Fruit fly (Drosophila melanogaster): ENCODE measurements around the gene ScsbetaG.

Gene ScsbetaG

DNA sequence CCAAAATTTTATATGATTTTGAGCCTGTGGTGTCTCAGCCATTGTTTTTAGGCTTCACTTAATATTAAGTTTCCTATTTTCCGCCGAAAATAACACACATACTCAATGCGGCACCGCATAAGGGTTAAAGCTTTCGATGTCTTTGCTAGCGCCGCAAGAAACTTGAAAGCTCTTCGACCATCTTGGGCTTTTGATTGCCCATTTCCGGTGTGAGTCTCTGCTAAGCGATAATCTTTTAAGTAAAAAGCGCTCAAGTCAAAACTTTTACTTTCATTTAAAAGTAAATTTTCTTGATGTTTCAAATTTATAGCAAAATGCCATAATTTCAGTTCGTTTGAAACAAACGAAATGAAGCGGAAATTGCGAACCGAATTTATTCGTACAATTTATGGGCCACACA, 51.5 kb downstream of the ScsbetaG start (continued):
- TF ChIP-seq Camta (GFP tag; optimal IDR thresholded peaks at IDR 0.05) (peak; percentile 87), dysf (GFP tag; IDR thresholded peaks at IDR 0.05) (peak; percentile 78; the same call in 2 of the 3 replicates), CG18619 (GFP tag; optimal IDR thresholded peaks at IDR 0.05) (peak; percentile 92), CG8478 (optimal IDR thresholded peaks at IDR 0.05) (no peak), Ada2b (GFP tag; IDR thresholded peaks at IDR 0.05) (peak; percentile 80; the same call in 1 of the 2 replicates), nau (GFP tag; optimal IDR thresholded peaks at IDR 0.05) (peak; percentile 93), CG7786 (GFP tag; optimal IDR thresholded peaks at IDR 0.05) (peak; percentile 62), CG2120 (GFP tag; optimal IDR thresholded peaks at IDR 0.05) (peak; percentile 73), CTCF (GFP tag; optimal IDR thresholded peaks at IDR 0.05) (peak; percentile 87), CG10543 (GFP tag; optimal IDR thresholded peaks at IDR 0.05) (peak; percentile 91), lbe (GFP tag; optimal IDR thresholded peaks at IDR 0.05) (peak; percentile 63), crp (GFP tag; optimal IDR thresholded peaks at IDR 0.05) (peak in 1 of 2 experiments; percentile 48), NK7.1 (GFP tag; optimal IDR thresholded peaks at IDR 0.05) (peak; percentile 81), ase (GFP tag; IDR thresholded peaks at IDR 0.05) (peak; percentile 77; the same call in 2 of the 3 replicates), Fer1 (GFP tag; optimal IDR thresholded peaks at IDR 0.05) (peak; percentile 96), br (optimal IDR thresholded peaks at IDR 0.05) (no peak), E2f2 (GFP tag; IDR thresholded peaks at IDR 0.05) (peak; percentile 70), CG12104 (GFP tag; optimal IDR thresholded peaks at IDR 0.05) (peak; percentile 89), CG2199 (GFP tag; IDR thresholded peaks at IDR 0.05) (no peak), Hr51 (GFP tag; optimal IDR thresholded peaks at IDR 0.05) (peak; percentile 81 to 87), wor (GFP tag; IDR thresholded peaks at IDR 0.05) (no peak), esg (GFP tag; conservative IDR thresholded peaks at IDR 0.05) (0 out of 2 replicates have a peak, but pooled peaks have one; percentile 7), HHEX (GFP tag; optimal IDR thresholded peaks at IDR 0.05) (peak; percentile 94), lilli (GFP tag; optimal IDR thresholded peaks at IDR 0.05) (peak; percentile 82), gcm2 (GFP tag; optimal IDR thresholded peaks at IDR 0.05) (peak; percentile 83), sens (GFP tag) (peak; percentile 94), luna (GFP tag; optimal IDR thresholded peaks at IDR 0.05) (peak; percentile 92), CG32532 (GFP tag; IDR thresholded peaks at IDR 0.05) (peak; percentile 91), klu (GFP tag; IDR thresholded peaks at IDR 0.05) (peak; percentile 16; the same call in 1 of the 2 replicates), HmgZ (tag; optimal IDR thresholded peaks at IDR 0.05) (peak; percentile 93), ERR (GFP tag; optimal IDR thresholded peaks at IDR 0.05) (no peak), pum (GFP tag; optimal IDR thresholded peaks at IDR 0.05) (peak; percentile 63), CG9817 (tag; optimal IDR thresholded peaks at IDR 0.05) (peak; percentile 87), CG11456 (GFP tag; IDR thresholded peaks at IDR 0.05) (peak; percentile 91), cato (GFP tag; optimal IDR thresholded peaks at IDR 0.05; ENCODE audit: borderline replicate concordance) (peak; percentile 82), tup (GFP tag; optimal IDR thresholded peaks at IDR 0.05) (peak; percentile 42), trem (tag; optimal IDR thresholded peaks at IDR 0.05) (peak; percentile 51), ems (GFP tag; optimal IDR thresholded peaks at IDR 0.05) (peak; percentile 81), Dbx (GFP tag; IDR thresholded peaks at IDR 0.05) (peak; percentile 89), MTF-1 (GFP tag; optimal IDR thresholded peaks at IDR 0.05; ENCODE audit: borderline replicate concordance) (peak; percentile 91), ind (GFP tag; optimal IDR thresholded peaks at IDR 0.05) (peak; percentile 62), tap (tag; optimal IDR thresholded peaks at IDR 0.05) (peak; percentile 42), HLH4C (GFP tag; IDR thresholded peaks at IDR 0.05; ENCODE audit: partially characterized antibody) (no peak), ac (GFP tag; optimal IDR thresholded peaks at IDR 0.05) (no peak), Sry-δ (GFP tag; optimal IDR thresholded peaks at IDR 0.05) (peak; percentile 56), CG16815 (GFP tag; optimal IDR thresholded peaks at IDR 0.05) (peak; percentile 26), mld (GFP tag; IDR thresholded peaks at IDR 0.05; ENCODE audit: partially characterized antibody) (no peak), BEAF-32 (GFP tag; optimal IDR thresholded peaks at IDR 0.05) (peak; percentile 8), Hsf (GFP tag; optimal IDR thresholded peaks at IDR 0.05) (peak; percentile 88), CG17328 (GFP tag; IDR thresholded peaks at IDR 0.05) (peak; percentile 83), cas (GFP tag; IDR thresholded peaks at IDR 0.05) (peak; percentile 50; the same call in 1 of the 2 replicates), CG15073 (GFP tag; optimal IDR thresholded peaks at IDR 0.05) (peak; percentile 5)

All from whole organism, embryonic.